Worm (Caenorhabditis elegans): ENCODE results near the gene tra-2.

Gene tra-2

DNA sequence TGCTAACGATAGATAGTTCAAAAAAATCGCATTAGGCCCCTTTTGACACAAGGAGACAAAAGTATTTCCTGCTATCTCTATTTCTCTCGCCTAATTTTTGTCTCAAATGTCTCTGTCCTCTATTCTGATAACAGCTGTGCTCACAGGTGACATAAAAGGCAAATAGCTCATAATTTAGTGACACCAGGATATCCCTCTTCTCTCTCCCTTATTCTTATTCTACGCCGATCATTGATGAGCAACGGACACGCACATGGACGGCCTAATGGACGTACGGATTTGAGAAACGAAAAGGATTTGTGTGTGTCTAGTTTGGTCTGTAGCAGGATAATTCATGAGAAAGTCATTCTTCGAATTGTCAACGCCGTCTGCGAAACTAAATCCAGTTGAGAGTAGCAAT, 29.5 kb downstream of the tra-2 start:
- TF ChIP-seq zip-11 (GFP tag; IDR thresholded peaks at IDR 0.05) (no peak), lin-1 (GFP tag; IDR thresholded peaks at IDR 0.05) (no peak), ZK337.2 (GFP tag; IDR thresholded peaks at IDR 0.05) (no peak), nhr-76 (tag; optimal IDR thresholded peaks at IDR 0.05) (no peak), pha-4 (GFP tag; IDR thresholded peaks at IDR 0.05) (no peak), pha-4 (tag; optimal IDR thresholded peaks at IDR 0.05) (no peak)

ce11 chrII:6934729-6935128, 30.7 kb downstream of the tra-2 start:
- TF ChIP-seq dve-1 (tag; optimal IDR thresholded peaks at IDR 0.05; ENCODE audit: insufficient read depth) (no peak), daf-16 (GFP tag; optimal IDR thresholded peaks at IDR 0.05) (peak in 1 of 2 experiments; percentile 8), daf-16 (tag; optimal IDR thresholded peaks at IDR 0.05) (no peak), hif-1 (tag; optimal IDR thresholded peaks at IDR 0.05) (no peak), ceh-28 (tag; optimal IDR thresholded peaks at IDR 0.05) (peak; percentile 54), hlh-11 (tag; optimal IDR thresholded peaks at IDR 0.05) (no peak), lin-1 (GFP tag; IDR thresholded peaks at IDR 0.05) (no peak), ama-1 (optimal IDR thresholded peaks at IDR 0.05) (no peak)

- TF ChIP-seq zag-1 (tag; optimal IDR thresholded peaks at IDR 0.05) (no peak), daf-16 (GFP tag; optimal IDR thresholded peaks at IDR 0.05) (no peak), daf-16 (tag; optimal IDR thresholded peaks at IDR 0.05) (peak; percentile 40), nhr-25 (tag; optimal IDR thresholded peaks at IDR 0.05; ENCODE audit: borderline replicate concordance, insufficient read depth) (no peak), ceh-44 (GFP tag; IDR thresholded peaks at IDR 0.05) (no peak), ceh-28 (tag; optimal IDR thresholded peaks at IDR 0.05) (peak; percentile 64), cey-2 (tag; optimal IDR thresholded peaks at IDR 0.05; ENCODE audit: borderline replicate concordance, insufficient read depth) (no peak), hmg-1.1 (GFP tag; IDR thresholded peaks at IDR 0.05) (no peak), lin-15B (tag; optimal IDR thresholded peaks at IDR 0.05) (no peak), F49E8.2 (tag; optimal IDR thresholded peaks at IDR 0.05; ENCODE audit: borderline replicate concordance) (no peak), unc-62 (GFP tag; optimal IDR thresholded peaks at IDR 0.05 in 1 of 2) (peak in 1 of 2 experiments; percentile 37), unc-62 (tag; optimal IDR thresholded peaks at IDR 0.05) (no peak)
Measured at ce11 chrII:6932978-6933377, 32.5 kb downstream of the tra-2 start.

- TF ChIP-seq lsy-2 (tag; optimal IDR thresholded peaks at IDR 0.05) (peak in 1 of 2 experiments; percentile 20), zfp-3 (GFP tag; conservative IDR thresholded peaks at IDR 0.05) (no peak), hlh-11 (tag; optimal IDR thresholded peaks at IDR 0.05) (peak; percentile 19)
Measured at ce11 chrII:6930072-6930471, 35.4 kb downstream of the tra-2 start.

- TF ChIP-seq snpc-4 (tag; optimal IDR thresholded peaks at IDR 0.05) = no peak
- TF ChIP-seq php-3 (GFP tag; IDR thresholded peaks at IDR 0.05) = no peak
- no peak for TF ChIP-seq mdt-29 (GFP tag; IDR thresholded peaks at IDR 0.05)
- peak; percentile 96 for TF ChIP-seq hlh-30 (tag; optimal IDR thresholded peaks at IDR 0.05; ENCODE audit: insufficient read depth)
- no peak for TF ChIP-seq jun-1 (tag; optimal IDR thresholded peaks at IDR 0.05)
- no peak for TF ChIP-seq fos-1 (tag; optimal IDR thresholded peaks at IDR 0.05)
- TF ChIP-seq pqm-1 (tag; optimal IDR thresholded peaks at IDR 0.05) = no peak
- TF ChIP-seq R02D3.7 (tag; optimal IDR thresholded peaks at IDR 0.05) = no peak
- TF ChIP-seq nhr-6 (tag; optimal IDR thresholded peaks at IDR 0.05) = no peak
- no peak for TF ChIP-seq Y5F2A.4 (GFP tag; optimal IDR thresholded peaks at IDR 0.05)
- TF ChIP-seq ctbp-1 (GFP tag; IDR thresholded peaks at IDR 0.05) = no peak
- no peak for TF ChIP-seq egl-27 (tag; optimal IDR thresholded peaks at IDR 0.05)
- TF ChIP-seq nhr-111 (GFP tag; optimal IDR thresholded peaks at IDR 0.05) = no peak
- no peak for TF ChIP-seq daf-12 (tag; optimal IDR thresholded peaks at IDR 0.05)
- TF ChIP-seq dpl-1 (GFP tag; optimal IDR thresholded peaks at IDR 0.05) = no peak
- no peak for TF ChIP-seq ceh-44 (GFP tag; IDR thresholded peaks at IDR 0.05)
- peak; percentile 44 for TF ChIP-seq mes-2 (tag; optimal IDR thresholded peaks at IDR 0.05; ENCODE audit: poor library complexity, severe bottlenecking)
- TF ChIP-seq ceh-28 (tag; optimal IDR thresholded peaks at IDR 0.05) = no peak
- no peak for TF ChIP-seq lin-15B (tag; optimal IDR thresholded peaks at IDR 0.05)
- no peak for TF ChIP-seq D1046.2 (GFP tag; IDR thresholded peaks at IDR 0.05)
- no peak for TF ChIP-seq pha-4 (GFP tag; IDR thresholded peaks at IDR 0.05)
- peak; percentile 38 for TF ChIP-seq pha-4 (tag; optimal IDR thresholded peaks at IDR 0.05)
- no peak for TF ChIP-seq vab-7 (GFP tag; IDR thresholded peaks at IDR 0.05)
- TF ChIP-seq duxl-1 (tag; optimal IDR thresholded peaks at IDR 0.05; ENCODE audit: poor library complexity) = no peak
- no peak for TF ChIP-seq lin-13 (GFP tag; optimal IDR thresholded peaks at IDR 0.05)
Measured at ce11 chrII:6928416-6928815, 37.1 kb downstream of the tra-2 start, which contains the start of gene flcn-1. flcn-1 (plus strand) TSS chrII:6928763.
